Worm (Caenorhabditis elegans) whole organism, early embryonic: ENCODE results near the gene nhr-97.

Source experiments
- B0310.2 ChIP-seq: sonication (generic microtip); optimal IDR thresholded peaks from 2 replicates; lab custom pipeline; 2016; ENCODE audit warnings: mild to moderate bottlenecking, missing genetic modification characterization, missing compliant biosample characterization
- F13C5.2 ChIP-seq: sonication (generic microtip); optimal IDR thresholded peaks from 2 replicates; lab custom pipeline; 2017; ENCODE audit warnings: mild to moderate bottlenecking, missing genetic modification characterization, inconsistent platforms, missing compliant biosample characterization
- aly-1 ChIP-seq: sonication (generic microtip); optimal IDR thresholded peaks from 2 replicates; lab custom pipeline; 2016; ENCODE audit warnings: missing genetic modification characterization, missing compliant biosample characterization
- ama-1 ChIP-seq: fragments of 150-350 bp; optimal IDR thresholded peaks from 2 replicates; lab custom pipeline; 2014
- ceh-13 ChIP-seq: fragments of 200-800 bp; sonication (Bioruptor generic); optimal IDR thresholded peaks from 2 replicates; lab custom pipeline; 2018; ENCODE audit warnings: mild to moderate bottlenecking, missing genetic modification characterization, missing compliant biosample characterization
- ceh-36 ChIP-seq: sonication (generic microtip); optimal IDR thresholded peaks from 2 replicates; lab custom pipeline; 2016; ENCODE audit warnings: missing genetic modification characterization, inconsistent platforms, missing compliant biosample characterization
- ets-7 ChIP-seq: sonication (generic microtip); optimal IDR thresholded peaks from 2 replicates; lab custom pipeline; 2016; ENCODE audit warnings: missing genotype, missing genetic modification characterization, missing compliant biosample characterization
- flt-1 ChIP-seq: fragments of 200-800 bp; sonication (Bioruptor generic); IDR thresholded peaks from 2 replicates; pipeline ENCODE4 v1.3.6; 2022; ENCODE audit warnings: missing genetic modification characterization, missing compliant biosample characterization
- hmbx-1 ChIP-seq: sonication (generic microtip); optimal IDR thresholded peaks from 2 replicates; lab custom pipeline; 2016; ENCODE audit warnings: mild to moderate bottlenecking, missing genetic modification characterization, missing compliant biosample characterization
- hmg-4 ChIP-seq: fragments of 200-800 bp; sonication (Bioruptor generic); optimal IDR thresholded peaks from 2 replicates; lab custom pipeline; 2018; ENCODE audit warnings: mild to moderate bottlenecking, missing genetic modification characterization, missing compliant biosample characterization
- hnd-1 ChIP-seq: sonication (generic microtip); optimal IDR thresholded peaks from 2 replicates; lab custom pipeline; 2016; ENCODE audit warnings: missing genetic modification characterization, missing compliant biosample characterization
- pes-1 ChIP-seq: fragments of 200-800 bp; sonication (Bioruptor generic); IDR thresholded peaks from 2 replicates; pipeline ENCODE4 v1.3.6; 2022; ENCODE audit warnings: missing genetic modification reagents, missing genetic modification characterization, missing compliant biosample characterization
- scrt-1 ChIP-seq: fragments of 200-800 bp; sonication (Bioruptor generic); IDR thresholded peaks from 2 replicates; pipeline ENCODE4 v1.3.6; 2022; ENCODE audit warnings: missing genetic modification characterization, missing compliant biosample characterization
- sea-1 ChIP-seq: fragments of 200-800 bp; sonication (Bioruptor generic); conservative IDR thresholded peaks from 2 replicates; pipeline ENCODE4 v1.3.6; 2022; ENCODE audit warnings: missing genetic modification characterization, missing compliant biosample characterization
- tbx-11 ChIP-seq: fragments of 200-800 bp; sonication (Bioruptor generic); IDR thresholded peaks from 2 replicates; pipeline ENCODE4 v1.3.6; 2022; ENCODE audit warnings: missing genetic modification characterization, missing compliant biosample characterization
- tbx-37 ChIP-seq: fragments of 200-800 bp; sonication (Bioruptor generic); conservative IDR thresholded peaks from 2 replicates; pipeline ENCODE4 v1.3.6; 2022; ENCODE audit warnings: missing genetic modification reagents, missing genetic modification characterization, missing compliant biosample characterization
- tra-4 ChIP-seq: sonication (generic microtip); optimal IDR thresholded peaks from 2 replicates; lab custom pipeline; 2017; ENCODE audit warnings: missing genetic modification characterization, missing compliant biosample characterization

Gene nhr-97

DNA sequence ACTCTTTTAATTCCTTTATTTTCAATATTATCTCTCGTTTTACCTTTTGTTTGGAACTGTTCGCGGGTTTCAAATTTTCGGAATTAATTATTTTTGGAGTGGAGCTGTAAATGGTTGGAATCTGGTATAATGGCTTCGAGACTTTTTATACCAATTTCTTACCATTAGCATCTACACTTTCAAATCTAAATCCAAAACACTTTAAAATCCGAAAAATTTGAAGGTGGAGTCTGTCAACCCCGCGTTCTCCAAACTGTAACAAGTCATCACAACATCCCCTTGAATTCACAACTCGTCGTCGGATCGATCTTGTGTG is at the start of gene nhr-97:
TSS of gene nhr-97 (plus strand) at position 217 of the 316 bp plus-strand sequence.
- TF ChIP-seq B0310.2, result no peak
- TF ChIP-seq ets-7 (tag; lab: Kevin White, UChicago), result no peak
- no peak for TF ChIP-seq flt-1 (GFP tag; lab: Robert Waterston, UW)
- TF ChIP-seq hmg-4 (GFP tag; lab: Kevin White, UChicago), result no peak
- TF ChIP-seq tra-4 (tag; lab: Kevin White, UChicago), result no peak
- TF ChIP-seq tbx-11 (GFP tag; lab: Robert Waterston, UW), result no peak
- TF ChIP-seq ceh-36 (tag; lab: Kevin White, UChicago), result no peak
- no peak for TF ChIP-seq pes-1 (GFP tag; lab: Robert Waterston, UW)
- no peak for TF ChIP-seq tbx-37 (GFP tag; lab: Robert Waterston, UW)
- no peak for TF ChIP-seq sea-1 (GFP tag; lab: Robert Waterston, UW)
- TF ChIP-seq F13C5.2 (tag; lab: Kevin White, UChicago), result no peak
- no peak for TF ChIP-seq aly-1 (tag; lab: Kevin White, UChicago)
- TF ChIP-seq ceh-13 (GFP tag; lab: Kevin White, UChicago), result no peak
- no peak for TF ChIP-seq scrt-1 (GFP tag; lab: Robert Waterston, UW)
- TF ChIP-seq hmbx-1 (tag; lab: Kevin White, UChicago), result no peak
- no peak for TF ChIP-seq hnd-1 (tag; lab: Kevin White, UChicago)
- TF ChIP-seq ama-1, result no peak

DNA sequence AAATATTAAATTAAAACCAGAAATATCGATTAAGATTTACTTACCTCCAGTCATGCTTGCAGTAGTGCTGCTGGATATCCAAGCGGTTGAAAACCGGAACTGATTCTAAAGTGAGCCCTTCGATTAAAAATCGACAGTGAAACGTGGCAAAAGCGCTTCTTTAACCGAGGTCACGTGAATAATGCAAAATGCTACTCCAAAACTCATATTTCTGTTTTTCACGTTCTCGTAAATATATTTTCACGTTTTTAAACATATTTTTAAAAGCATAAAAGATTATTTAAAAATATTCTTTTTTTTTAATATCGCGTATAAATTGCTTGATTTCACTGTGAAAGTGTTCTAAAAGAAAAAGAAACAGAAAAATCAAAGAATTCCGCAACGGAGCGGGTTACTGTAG is 48.2 kb upstream of the nhr-97 start, which contains the start of gene ant-1.3:
TSS of gene ant-1.3 (minus strand) at position 101 of the 400 bp plus-strand sequence.
- TF ChIP-seq flt-1 (GFP tag; lab: Robert Waterston, UW) (no peak), sea-1 (GFP tag; lab: Robert Waterston, UW) (no peak), ceh-13 (GFP tag; lab: Kevin White, UChicago) (no peak), tbx-11 (GFP tag; lab: Robert Waterston, UW) (no peak), hmg-4 (GFP tag; lab: Kevin White, UChicago) (no peak), aly-1 (tag; lab: Kevin White, UChicago) (no peak), pes-1 (GFP tag; lab: Robert Waterston, UW) (no peak), ets-7 (tag; lab: Kevin White, UChicago) (no peak), tbx-37 (GFP tag; lab: Robert Waterston, UW) (no peak), tra-4 (tag; lab: Kevin White, UChicago) (no peak), B0310.2 (no peak), hnd-1 (tag; lab: Kevin White, UChicago) (no peak), hmbx-1 (tag; lab: Kevin White, UChicago) (no peak), ama-1 (no peak), F13C5.2 (tag; lab: Kevin White, UChicago) (no peak), ceh-36 (tag; lab: Kevin White, UChicago) (no peak)

DNA sequence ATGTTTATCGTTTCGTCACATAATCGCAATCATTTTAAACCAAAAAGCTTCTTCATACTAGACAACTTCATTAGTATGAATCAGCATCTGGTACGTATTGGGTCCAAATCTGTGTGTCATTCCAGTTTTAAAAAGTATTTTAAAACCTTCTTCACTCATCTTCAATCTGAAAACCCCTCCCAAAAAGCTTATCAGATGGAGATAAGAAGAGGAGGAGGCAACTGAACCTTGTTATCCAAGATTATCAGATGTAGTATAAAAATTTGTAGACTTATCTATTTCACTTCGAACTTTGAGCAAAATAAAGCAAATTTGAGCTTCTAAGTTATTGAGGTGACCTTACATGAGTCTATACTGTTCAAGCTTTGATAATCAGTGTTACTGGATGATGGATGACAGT is 47.6 kb upstream of the nhr-97 start, which contains the start of gene nhr-38:
TSS of gene nhr-38 (plus strand) at position 301 of the 400 bp plus-strand sequence.
- TF ChIP-seq hmbx-1 (tag; lab: Kevin White, UChicago) (no peak), flt-1 (GFP tag; lab: Robert Waterston, UW) (no peak), aly-1 (tag; lab: Kevin White, UChicago) (no peak), hmg-4 (GFP tag; lab: Kevin White, UChicago) (no peak), ceh-13 (GFP tag; lab: Kevin White, UChicago) (no peak), hnd-1 (tag; lab: Kevin White, UChicago) (no peak), ceh-36 (tag; lab: Kevin White, UChicago) (no peak), F13C5.2 (tag; lab: Kevin White, UChicago) (no peak), ama-1 (no peak), sea-1 (GFP tag; lab: Robert Waterston, UW) (no peak), tbx-11 (GFP tag; lab: Robert Waterston, UW) (no peak), pes-1 (GFP tag; lab: Robert Waterston, UW) (no peak), tra-4 (tag; lab: Kevin White, UChicago) (no peak), scrt-1 (GFP tag; lab: Robert Waterston, UW) (no peak)

DNA sequence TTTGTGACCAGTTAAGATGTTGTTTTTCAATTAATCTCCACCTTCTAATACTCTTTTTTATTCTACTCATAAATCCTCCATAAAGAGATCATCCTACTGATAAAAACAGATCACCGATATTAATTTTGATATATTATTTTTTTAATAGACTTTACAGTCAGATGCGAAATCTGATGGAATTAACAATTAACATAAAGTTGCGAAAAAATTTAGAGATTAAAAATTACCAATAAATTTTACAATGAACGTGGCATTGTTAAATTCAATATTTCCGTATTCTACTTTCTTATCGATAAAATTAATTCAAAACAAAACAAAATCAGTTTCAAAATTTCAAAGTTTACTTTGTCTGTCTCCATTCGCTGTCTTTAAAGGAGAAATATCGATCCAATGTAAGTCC is 44.7 kb upstream of the nhr-97 start, which contains the start of gene K01H12.4:
TSS of gene K01H12.4 (plus strand) at position 301 of the 400 bp plus-strand sequence.
- TF ChIP-seq hnd-1 (tag; lab: Kevin White, UChicago) (no peak), tra-4 (tag; lab: Kevin White, UChicago) (no peak), pes-1 (GFP tag; lab: Robert Waterston, UW) (no peak)

DNA sequence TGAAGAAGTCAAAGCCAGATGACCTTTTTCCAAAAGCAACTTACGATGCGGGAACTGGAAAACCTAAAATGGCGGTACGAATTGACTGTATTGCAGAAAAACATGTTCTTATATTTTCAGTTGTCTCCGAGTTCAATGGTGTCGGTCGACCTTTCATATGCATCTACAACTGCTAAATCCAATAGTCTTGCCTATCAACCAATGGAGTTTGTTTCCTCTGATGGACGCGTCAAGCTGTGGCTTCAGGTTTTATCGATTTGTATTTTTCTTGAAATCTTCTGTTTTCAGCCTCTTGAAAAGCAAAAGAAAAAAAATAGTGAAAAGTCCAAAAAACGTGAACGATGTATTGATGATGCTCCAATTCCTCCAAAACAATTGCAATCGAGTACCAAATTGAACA is 43.2 kb upstream of the nhr-97 start:
- TF ChIP-seq ama-1 (no peak), ets-7 (tag; lab: Kevin White, UChicago) (no peak), flt-1 (GFP tag; lab: Robert Waterston, UW) (no peak), hmg-4 (GFP tag; lab: Kevin White, UChicago) (no peak), ceh-36 (tag; lab: Kevin White, UChicago) (no peak), sea-1 (GFP tag; lab: Robert Waterston, UW) (no peak), tbx-37 (GFP tag; lab: Robert Waterston, UW) (no peak), scrt-1 (GFP tag; lab: Robert Waterston, UW) (no peak), aly-1 (tag; lab: Kevin White, UChicago) (no peak), hmbx-1 (tag; lab: Kevin White, UChicago) (no peak), tra-4 (tag; lab: Kevin White, UChicago) (no peak), pes-1 (GFP tag; lab: Robert Waterston, UW) (no peak), F13C5.2 (tag; lab: Kevin White, UChicago) (no peak), B0310.2 (no peak), hnd-1 (tag; lab: Kevin White, UChicago) (no peak), ceh-13 (GFP tag; lab: Kevin White, UChicago) (no peak), tbx-11 (GFP tag; lab: Robert Waterston, UW) (no peak)

DNA sequence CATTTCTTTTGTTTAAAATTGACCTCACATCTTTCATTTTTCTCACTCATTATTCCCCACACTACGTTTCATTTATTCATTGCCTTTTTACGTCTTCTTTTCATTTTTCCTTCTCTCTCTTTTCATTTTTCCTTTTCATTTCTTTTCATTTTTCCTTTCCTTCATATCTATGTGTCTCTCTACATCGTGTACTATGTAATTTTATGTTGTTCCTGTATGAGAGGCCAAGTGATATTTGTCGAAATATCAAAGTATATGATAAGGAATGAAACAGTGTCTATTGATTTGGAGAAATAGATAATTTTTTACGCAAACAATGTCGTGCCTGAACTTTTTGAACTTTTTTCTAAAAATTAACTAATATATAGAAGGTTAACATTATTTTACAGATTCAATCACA is 41.0 kb upstream of the nhr-97 start:
- no peak for TF ChIP-seq ceh-13 (GFP tag; lab: Kevin White, UChicago)
- no peak for TF ChIP-seq sea-1 (GFP tag; lab: Robert Waterston, UW)
- TF ChIP-seq tra-4 (tag; lab: Kevin White, UChicago), result no peak
- no peak for TF ChIP-seq hnd-1 (tag; lab: Kevin White, UChicago)
- TF ChIP-seq tbx-11 (GFP tag; lab: Robert Waterston, UW), result no peak

DNA sequence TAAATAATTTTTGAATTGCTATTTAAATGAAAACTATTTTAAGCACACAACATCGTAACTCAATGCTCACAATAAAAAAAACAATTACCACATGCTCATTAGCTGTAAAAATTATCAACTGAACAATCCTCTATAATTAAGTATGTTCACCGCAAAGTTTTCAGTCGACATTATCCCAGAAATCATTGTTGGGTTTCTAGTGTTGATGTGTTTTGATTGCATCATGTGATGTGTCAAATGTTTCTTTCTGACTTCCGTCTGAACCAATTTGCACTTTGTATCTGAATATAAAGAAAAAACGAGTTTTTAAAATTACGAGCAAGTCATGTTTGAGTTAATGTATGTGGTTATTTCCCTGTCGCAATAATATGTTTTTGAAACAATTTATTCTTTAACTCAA is 39.6 kb upstream of the nhr-97 start:
- no peak for TF ChIP-seq hmbx-1 (tag; lab: Kevin White, UChicago)
- TF ChIP-seq scrt-1 (GFP tag; lab: Robert Waterston, UW), result no peak
- TF ChIP-seq flt-1 (GFP tag; lab: Robert Waterston, UW), result no peak
- TF ChIP-seq ceh-13 (GFP tag; lab: Kevin White, UChicago), result no peak
- no peak for TF ChIP-seq ets-7 (tag; lab: Kevin White, UChicago)
- TF ChIP-seq pes-1 (GFP tag; lab: Robert Waterston, UW), result no peak
- no peak for TF ChIP-seq tra-4 (tag; lab: Kevin White, UChicago)
- no peak for TF ChIP-seq F13C5.2 (tag; lab: Kevin White, UChicago)
- TF ChIP-seq tbx-11 (GFP tag; lab: Robert Waterston, UW), result no peak
- no peak for TF ChIP-seq hmg-4 (GFP tag; lab: Kevin White, UChicago)
- TF ChIP-seq ceh-36 (tag; lab: Kevin White, UChicago), result no peak
- TF ChIP-seq hnd-1 (tag; lab: Kevin White, UChicago), result no peak
- TF ChIP-seq ama-1, result no peak
- TF ChIP-seq sea-1 (GFP tag; lab: Robert Waterston, UW), result no peak
- no peak for TF ChIP-seq aly-1 (tag; lab: Kevin White, UChicago)
